Fruit fly (Drosophila melanogaster) Kc167 (cell line): ENCODE data around the gene CG42393.

Experiments
- Sin3A ChIP-seq: fragments of >200 bp; optimal IDR thresholded peaks from 2 replicates; lab custom pipeline; 2018; ENCODE audit warnings: missing external identifiers
- insv ChIP-seq: fragments of >200 bp; optimal IDR thresholded peaks from 3 replicates; lab custom pipeline; 2018; ENCODE audit warnings: missing external identifiers
- psq ChIP-seq: fragments of >200 bp; optimal IDR thresholded peaks from 2 replicates; lab custom pipeline; 2017; ENCODE audit warnings: missing external identifiers

DNA sequence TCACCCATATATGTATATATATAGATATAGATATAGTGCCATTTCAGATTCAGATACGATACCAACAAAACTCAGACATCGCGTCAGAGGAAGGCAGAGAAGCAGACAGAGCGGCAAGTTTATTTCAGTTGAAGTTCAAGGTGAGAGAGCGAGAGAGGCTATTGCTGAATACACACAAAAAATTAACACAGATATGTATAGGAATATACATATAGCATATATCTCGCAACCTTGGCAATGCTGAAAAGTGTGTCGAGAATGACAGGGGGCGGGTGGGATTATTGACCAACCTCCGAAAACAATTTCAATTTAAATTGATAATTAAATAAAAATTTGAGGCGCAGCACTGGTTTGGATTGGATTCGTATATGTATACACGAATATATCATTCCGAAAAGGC lies 14.5 kb downstream of the CG42393 start:
- TF ChIP-seq insv (lab: Kevin White, UChicago) (no peak), Sin3A (lab: Kevin White, UChicago) (no peak), psq (lab: Kevin White, UChicago) (no peak)
